Worm (Caenorhabditis elegans): ENCODE data around the gene unc-3.

- no peak for TF ChIP-seq duxl-1 (tag; optimal IDR thresholded peaks at IDR 0.05; ENCODE audit: poor library complexity)
- no peak for TF ChIP-seq snpc-4 (tag; optimal IDR thresholded peaks at IDR 0.05)
- TF ChIP-seq aha-1 (tag) = no peak
- no peak for TF ChIP-seq vab-7 (GFP tag; IDR thresholded peaks at IDR 0.05)
- no peak for TF ChIP-seq ces-1 (GFP tag; optimal IDR thresholded peaks at IDR 0.05)
- no peak for TF ChIP-seq nhr-76 (tag; optimal IDR thresholded peaks at IDR 0.05)
Measured at ce11 chrX:14761021-14761420, 12.3 kb upstream of the unc-3 start, which contains the start of gene C05G5.5.

All from whole organism, L4 larva.